Fruit fly (Drosophila melanogaster) whole organism, embryonic: ENCODE data around the gene kibra.

Experiments used
- Abd-B ChIP-seq: fragments of 200-800 bp; sonication (Bioruptor generic); optimal IDR thresholded peaks from 2 replicates; lab custom pipeline; 2018; ENCODE audit warnings: missing biosample characterization, mild to moderate bottlenecking, missing genetic modification characterization, moderate library complexity
- Antp ChIP-seq: fragments of 200-800 bp; sonication (Bioruptor generic); optimal IDR thresholded peaks from 3 replicates; lab custom pipeline; 2016; ENCODE audit warnings: missing biosample characterization, missing genetic modification characterization
- BtbVII ChIP-seq: fragments of 200-800 bp; sonication (Bioruptor generic); optimal IDR thresholded peaks from 3 replicates; lab custom pipeline; 2017; ENCODE audit warnings: missing biosample characterization, mild to moderate bottlenecking, missing genetic modification characterization
- CG10979 ChIP-seq: fragments of 200-800 bp; sonication (Bioruptor generic); optimal IDR thresholded peaks from 2 replicates; lab custom pipeline; 2018; ENCODE audit warnings: missing biosample characterization, mild to moderate bottlenecking, missing genetic modification characterization, moderate library complexity
- CG11560 ChIP-seq: fragments of 200-800 bp; sonication (Bioruptor generic); IDR thresholded peaks from 3 replicates; pipeline ENCODE4 v1.3.6; 2022; ENCODE audit warnings: missing biosample characterization, missing genetic modification characterization
- CG12236 ChIP-seq: fragments of 200-800 bp; sonication (Bioruptor generic); optimal IDR thresholded peaks from 2 replicates; lab custom pipeline; 2016; ENCODE audit warnings: missing biosample characterization, missing genetic modification characterization
- CG17359 ChIP-seq: fragments of 200-800 bp; sonication (Bioruptor generic); optimal IDR thresholded peaks from 3 replicates; lab custom pipeline; 2018; ENCODE audit warnings: missing biosample characterization, mild to moderate bottlenecking, missing genetic modification characterization, moderate library complexity
- CG17612 ChIP-seq: fragments of 200-800 bp; sonication (Bioruptor generic); IDR thresholded peaks from 2 replicates; pipeline ENCODE4 v1.3.6; 2022; ENCODE audit warnings: missing biosample characterization, missing genetic modification characterization
- CG17829 ChIP-seq: fragments of 200-800 bp; optimal IDR thresholded peaks from 2 replicates; lab custom pipeline; 2019; ENCODE audit warnings: missing biosample characterization, mild to moderate bottlenecking, missing genetic modification characterization, moderate library complexity
- CG18011 ChIP-seq: fragments of 200-800 bp; sonication (Bioruptor generic); optimal IDR thresholded peaks from 2 replicates; lab custom pipeline; 2017; ENCODE audit warnings: missing biosample characterization, missing genetic modification characterization, mild to moderate bottlenecking, moderate library complexity, missing genotype
- CG18619 ChIP-seq: fragments of 200-800 bp; sonication (Bioruptor generic); optimal IDR thresholded peaks from 3 replicates; lab custom pipeline; 2017; ENCODE audit warnings: missing biosample characterization, mild to moderate bottlenecking, missing genetic modification characterization
- CG2120 ChIP-seq: fragments of 200-800 bp; sonication (Bioruptor generic); optimal IDR thresholded peaks from 3 replicates; lab custom pipeline; 2016; ENCODE audit warnings: missing biosample characterization, missing genetic modification characterization
- CG4730 ChIP-seq: fragments of 200-800 bp; sonication (Bioruptor generic); IDR thresholded peaks from 2 replicates; pipeline ENCODE4 v1.3.6; 2022; ENCODE audit warnings: missing biosample characterization, missing genetic modification characterization
- CG7372 ChIP-seq: fragments of 200-800 bp; sonication (Bioruptor generic); IDR thresholded peaks from 2 replicates; pipeline ENCODE4 v1.3.6; 2022; ENCODE audit warnings: missing biosample characterization, missing genetic modification characterization
- CG7928 ChIP-seq: fragments of 200-800 bp; sonication (Bioruptor generic); optimal IDR thresholded peaks from 2 replicates; lab custom pipeline; 2017; ENCODE audit warnings: missing biosample characterization, mild to moderate bottlenecking, missing genetic modification characterization
- CG8924 ChIP-seq: fragments of 200-800 bp; optimal IDR thresholded peaks from 3 replicates; lab custom pipeline; 2019; ENCODE audit warnings: missing biosample characterization, mild to moderate bottlenecking, missing genetic modification characterization, moderate library complexity
- CG9609 ChIP-seq: fragments of 200-800 bp; sonication (Bioruptor generic); optimal IDR thresholded peaks from 3 replicates; lab custom pipeline; 2016; ENCODE audit warnings: missing biosample characterization, missing genetic modification characterization
- Chrac-16 ChIP-seq: fragments of 200-800 bp; sonication (Bioruptor generic); optimal IDR thresholded peaks from 3 replicates; lab custom pipeline; 2016; ENCODE audit warnings: missing biosample characterization, missing genetic modification characterization
- D ChIP-seq, 2 experiments: fragments of 200-800 bp in 1 of 2; fragments of >200 bp in 1 of 2; sonication (Bioruptor generic) in 1 of 2; optimal IDR thresholded peaks; 2 replicates in 1 of 2; 3 replicates in 1 of 2; lab custom pipeline; 2017; ENCODE audit warnings: mild to moderate bottlenecking in 1 of 2, missing biosample characterization in 1 of 2, missing genetic modification characterization in 1 of 2, missing genetic modification reagents in 1 of 2
- Dll ChIP-seq: fragments of 200-800 bp; sonication (Bioruptor generic); IDR thresholded peaks from 4 replicates; pipeline ENCODE4 v1.3.6; 2022; ENCODE audit warnings: missing biosample characterization, missing genetic modification characterization; ENCODE audit not compliant: partially characterized antibody
- Fer1 ChIP-seq: fragments of 200-800 bp; sonication (Bioruptor generic); optimal IDR thresholded peaks from 2 replicates; lab custom pipeline; 2017; ENCODE audit warnings: missing biosample characterization, mild to moderate bottlenecking, missing genetic modification characterization
- Lpt ChIP-seq: fragments of >200 bp; optimal IDR thresholded peaks from 2 replicates; lab custom pipeline; 2018; ENCODE audit warnings: missing biosample characterization, missing genetic modification characterization
- Mad ChIP-seq: fragments of 200-800 bp; sonication (Bioruptor generic); optimal IDR thresholded peaks from 2 replicates; lab custom pipeline; 2016; ENCODE audit warnings: missing biosample characterization, missing genetic modification characterization
- Neu2 ChIP-seq: fragments of 200-800 bp; sonication (Bioruptor generic); optimal IDR thresholded peaks from 3 replicates; lab custom pipeline; 2016; ENCODE audit warnings: missing biosample characterization, missing genetic modification characterization, borderline replicate concordance
- YL-1 ChIP-seq: fragments of 200-800 bp; sonication (Bioruptor generic); optimal IDR thresholded peaks from 3 replicates; lab custom pipeline; 2017; ENCODE audit warnings: missing biosample characterization, mild to moderate bottlenecking, missing genetic modification characterization
- ato ChIP-seq: fragments of 200-800 bp; sonication (Bioruptor generic); IDR thresholded peaks from 2 replicates; pipeline ENCODE4 v1.3.6; 2022; ENCODE audit warnings: missing biosample characterization, missing genetic modification characterization; ENCODE audit not compliant: partially characterized antibody
- bowl ChIP-seq: fragments of 200-800 bp; sonication (Bioruptor generic); IDR thresholded peaks from 2 replicates; pipeline ENCODE4 v1.3.6; 2022; ENCODE audit warnings: missing biosample characterization, missing genetic modification characterization
- cad ChIP-seq: fragments of >200 bp; optimal IDR thresholded peaks from 2 replicates; lab custom pipeline; 2017; ENCODE audit warnings: missing biosample characterization, missing genetic modification characterization
- dan ChIP-seq: fragments of 200-800 bp; sonication (Bioruptor generic); IDR thresholded peaks from 2 replicates; pipeline ENCODE4 v1.3.6; 2022; ENCODE audit warnings: missing biosample characterization, missing genetic modification characterization
- danr ChIP-seq: fragments of 200-800 bp; sonication (Bioruptor generic); IDR thresholded peaks from 2 replicates; pipeline ENCODE4 v1.3.6; 2022; ENCODE audit warnings: missing biosample characterization, missing genetic modification characterization
- dysf ChIP-seq: fragments of 200-800 bp; sonication (Bioruptor generic); IDR thresholded peaks from 3 replicates; pipeline ENCODE4 v1.3.6; 2022; ENCODE audit warnings: missing biosample characterization, missing genetic modification characterization
- eyg ChIP-seq: fragments of 200-800 bp; sonication (Bioruptor generic); optimal IDR thresholded peaks from 3 replicates; lab custom pipeline; 2016; ENCODE audit warnings: missing biosample characterization, missing genetic modification characterization
- grau ChIP-seq: fragments of 200-800 bp; optimal IDR thresholded peaks from 3 replicates; lab custom pipeline; 2019; ENCODE audit warnings: missing biosample characterization, mild to moderate bottlenecking, missing genetic modification characterization, moderate library complexity
- hb ChIP-seq: fragments of 200-800 bp; sonication (Bioruptor generic); IDR thresholded peaks from 3 replicates; pipeline ENCODE4 v1.3.6; 2022; ENCODE audit warnings: missing biosample characterization, missing genetic modification characterization; ENCODE audit not compliant: partially characterized antibody
- ind ChIP-seq: fragments of 200-800 bp; sonication (Bioruptor generic); optimal IDR thresholded peaks from 3 replicates; lab custom pipeline; 2016; ENCODE audit warnings: missing biosample characterization, missing genetic modification characterization
- klu ChIP-seq: fragments of 200-800 bp; sonication (Bioruptor generic); IDR thresholded peaks from 2 replicates; pipeline ENCODE4 v1.3.6; 2022; ENCODE audit warnings: missing biosample characterization, missing genetic modification characterization
- mam ChIP-seq: fragments of 200-800 bp; sonication (Bioruptor generic); optimal IDR thresholded peaks from 3 replicates; lab custom pipeline; 2016; ENCODE audit warnings: missing biosample characterization, missing genetic modification characterization
- nerfin-1 ChIP-seq: fragments of 200-800 bp; sonication (Bioruptor generic); optimal IDR thresholded peaks from 3 replicates; lab custom pipeline; 2019; ENCODE audit warnings: missing biosample characterization, mild to moderate bottlenecking, missing genetic modification characterization, moderate library complexity
- pb ChIP-seq: fragments of 200-800 bp; sonication (Bioruptor generic); optimal IDR thresholded peaks from 3 replicates; lab custom pipeline; 2016; ENCODE audit warnings: missing biosample characterization, missing genetic modification characterization
- pum ChIP-seq: fragments of 200-800 bp; sonication (Bioruptor generic); optimal IDR thresholded peaks from 2 replicates; lab custom pipeline; 2016; ENCODE audit warnings: missing biosample characterization, missing genetic modification characterization
- ranshi ChIP-seq: fragments of 200-800 bp; sonication (Bioruptor generic); IDR thresholded peaks from 2 replicates; pipeline ENCODE4 v1.3.6; 2022; ENCODE audit warnings: missing biosample characterization, missing genetic modification characterization
- row ChIP-seq: fragments of 200-800 bp; sonication (Bioruptor generic); IDR thresholded peaks from 3 replicates; pipeline ENCODE4 v1.3.6; 2022; ENCODE audit warnings: missing biosample characterization, missing genetic modification characterization
- sima ChIP-seq: fragments of 200-800 bp; sonication (Bioruptor generic); optimal IDR thresholded peaks from 2 replicates; lab custom pipeline; 2016; ENCODE audit warnings: missing biosample characterization, missing genetic modification characterization
- sr ChIP-seq: fragments of 200-800 bp; sonication (Bioruptor generic); IDR thresholded peaks from 3 replicates; pipeline ENCODE4 v1.3.6; 2022; ENCODE audit warnings: missing biosample characterization, missing genetic modification characterization
- stwl ChIP-seq: fragments of 200-800 bp; sonication (Bioruptor generic); optimal IDR thresholded peaks from 3 replicates; lab custom pipeline; 2018; ENCODE audit warnings: missing biosample characterization, mild to moderate bottlenecking, missing genetic modification characterization, moderate library complexity
- unpg ChIP-seq: fragments of 200-800 bp; sonication (Bioruptor generic); optimal IDR thresholded peaks from 3 replicates; lab custom pipeline; 2018; ENCODE audit warnings: missing biosample characterization, mild to moderate bottlenecking, missing genetic modification characterization, moderate library complexity
- vnd ChIP-seq: fragments of 200-800 bp; sonication (Bioruptor generic); IDR thresholded peaks from 3 replicates; pipeline ENCODE4 v1.3.6; 2022; ENCODE audit warnings: missing biosample characterization, missing genetic modification characterization; ENCODE audit not compliant: partially characterized antibody
- zfh2 ChIP-seq: fragments of 200-800 bp; sonication (Bioruptor generic); optimal IDR thresholded peaks from 2 replicates; lab custom pipeline; 2016; ENCODE audit warnings: missing biosample characterization, missing genetic modification characterization

kibra gene

dm6 chr3R:14654976-14655896, 68.8 kb downstream of the kibra start (continued):
- TF ChIP-seq dan (GFP tag; lab: Robert Waterston, UW) (no peak; the same call in 1 of the 2 replicates), ind (GFP tag; lab: Kevin White, UChicago) (peak; percentile 91), CG11560 (peak; percentile 97), CG7372 (GFP tag; lab: Robert Waterston, UW) (peak; percentile 91), D (optimal IDR thresholded peaks at IDR 0.05; lab: Kevin White, UChicago) (no peak), D (GFP tag; optimal IDR thresholded peaks at IDR 0.05; lab: Kevin White, UChicago) (peak; percentile 91), Neu2 (GFP tag; lab: Kevin White, UChicago) (peak; percentile 67), CG17612 (GFP tag; lab: Robert Waterston, UW) (peak; percentile 77), CG7928 (peak; percentile 78), Chrac-16 (GFP tag; lab: Kevin White, UChicago) (peak; percentile 93), mam (peak; percentile 91), YL-1 (GFP tag; lab: Kevin White, UChicago) (peak; percentile 98), CG10979 (tag; lab: Kevin White, UChicago) (peak; percentile 93), CG8924 (tag; lab: Kevin White, UChicago) (peak; percentile 95), eyg (GFP tag; lab: Kevin White, UChicago) (peak; percentile 86), CG12236 (GFP tag; lab: Kevin White, UChicago) (peak; percentile 89), sima (GFP tag; lab: Kevin White, UChicago) (peak; percentile 79), Fer1 (peak; percentile 96), Abd-B (peak; percentile 90), klu (GFP tag; lab: Robert Waterston, UW) (peak; percentile 82), BtbVII (peak; percentile 91), Mad (GFP tag; lab: Kevin White, UChicago) (peak; percentile 89), zfh2 (peak; percentile 92), nerfin-1 (tag; lab: Kevin White, UChicago) (peak; percentile 89), unpg (GFP tag; lab: Kevin White, UChicago) (peak; percentile 96), vnd (GFP tag; lab: Robert Waterston, UW) (no peak; the same call in 2 of the 3 replicates), pum (GFP tag; lab: Kevin White, UChicago) (peak; percentile 90), row (GFP tag; lab: Robert Waterston, UW) (peak; percentile 98), hb (GFP tag; lab: Robert Waterston, UW) (no peak), Lpt (GFP tag; lab: Kevin White, UChicago) (no peak), bowl (GFP tag; lab: Robert Waterston, UW) (peak; percentile 69), CG4730 (GFP tag; lab: Robert Waterston, UW) (peak; percentile 82), sr (GFP tag; lab: Robert Waterston, UW) (peak; percentile 70; the same call in 2 of the 3 replicates), danr (GFP tag; lab: Robert Waterston, UW) (peak; percentile 87), CG18619 (GFP tag; lab: Kevin White, UChicago) (peak; percentile 95), CG18011 (peak; percentile 79), grau (peak; percentile 94), ato (GFP tag; lab: Robert Waterston, UW) (no peak), cad (GFP tag; lab: Kevin White, UChicago) (no peak), Dll (peak; percentile 70; the same call in 2 of the 4 replicates), Antp (GFP tag; lab: Kevin White, UChicago) (peak; percentile 88), stwl (tag; lab: Kevin White, UChicago) (peak; percentile 41), CG2120 (GFP tag; lab: Kevin White, UChicago) (peak; percentile 96), CG17829 (tag; lab: Kevin White, UChicago) (peak; percentile 95), ranshi (GFP tag; lab: Robert Waterston, UW) (peak; percentile 94), dysf (GFP tag; lab: Robert Waterston, UW) (peak; percentile 95), CG9609 (peak; percentile 89), pb (peak; percentile 86), CG17359 (tag; lab: Kevin White, UChicago) (peak; percentile 94)
